Worm (Caenorhabditis elegans) whole organism, early embryonic: ENCODE results near the gene W02G9.3.

Experiments used
- F13C5.2 ChIP-seq: sonication (generic microtip); optimal IDR thresholded peaks from 2 replicates; lab custom pipeline; 2017; ENCODE audit warnings: mild to moderate bottlenecking, missing genetic modification characterization, inconsistent platforms, missing compliant biosample characterization
- ama-1 ChIP-seq: fragments of 150-350 bp; optimal IDR thresholded peaks from 2 replicates; lab custom pipeline; 2014
- ets-7 ChIP-seq: sonication (generic microtip); optimal IDR thresholded peaks from 2 replicates; lab custom pipeline; 2016; ENCODE audit warnings: missing genotype, missing genetic modification characterization, missing compliant biosample characterization
- flt-1 ChIP-seq: fragments of 200-800 bp; sonication (Bioruptor generic); IDR thresholded peaks from 2 replicates; pipeline ENCODE4 v1.3.6; 2022; ENCODE audit warnings: missing genetic modification characterization, missing compliant biosample characterization
- hmbx-1 ChIP-seq: sonication (generic microtip); optimal IDR thresholded peaks from 2 replicates; lab custom pipeline; 2016; ENCODE audit warnings: mild to moderate bottlenecking, missing genetic modification characterization, missing compliant biosample characterization
- sea-1 ChIP-seq: fragments of 200-800 bp; sonication (Bioruptor generic); conservative IDR thresholded peaks from 2 replicates; pipeline ENCODE4 v1.3.6; 2022; ENCODE audit warnings: missing genetic modification characterization, missing compliant biosample characterization

DNA sequence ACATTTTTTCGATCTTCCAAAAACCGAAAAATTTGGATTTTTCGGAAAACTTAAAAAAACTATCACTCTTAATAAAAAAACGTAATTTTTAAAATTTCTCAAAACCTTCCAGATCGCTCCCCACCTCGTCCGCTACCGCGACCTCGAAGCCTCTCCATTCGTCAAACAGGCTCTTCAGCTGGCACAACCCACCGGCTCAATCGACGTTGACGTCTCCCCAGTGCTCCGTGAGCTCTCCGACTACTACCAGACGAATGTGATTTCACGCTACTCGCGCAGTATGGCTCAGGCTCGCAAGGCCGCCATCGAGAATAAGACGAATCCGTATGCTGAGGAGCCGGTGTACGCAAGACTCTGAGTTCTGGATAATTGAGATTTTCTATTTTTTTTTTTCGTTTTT is 33.6 kb downstream of the W02G9.3 start:
- TF ChIP-seq sea-1 (GFP tag; lab: Robert Waterston, UW) (no peak), ama-1 (lab: Kevin White, UChicago) (no peak), ets-7 (no peak), hmbx-1 (tag; lab: Kevin White, UChicago) (no peak), flt-1 (GFP tag; lab: Robert Waterston, UW) (no peak), F13C5.2 (tag; lab: Kevin White, UChicago) (no peak)
